Fruit fly (Drosophila melanogaster) Kc167 (cell line): ENCODE data around the gene mRpL28.

Source experiments
- insv ChIP-seq: fragments of >200 bp; optimal IDR thresholded peaks from 3 replicates; lab custom pipeline; 2018; ENCODE audit warnings: missing external identifiers
- psq ChIP-seq: fragments of >200 bp; optimal IDR thresholded peaks from 2 replicates; lab custom pipeline; 2017; ENCODE audit warnings: missing external identifiers

DNA sequence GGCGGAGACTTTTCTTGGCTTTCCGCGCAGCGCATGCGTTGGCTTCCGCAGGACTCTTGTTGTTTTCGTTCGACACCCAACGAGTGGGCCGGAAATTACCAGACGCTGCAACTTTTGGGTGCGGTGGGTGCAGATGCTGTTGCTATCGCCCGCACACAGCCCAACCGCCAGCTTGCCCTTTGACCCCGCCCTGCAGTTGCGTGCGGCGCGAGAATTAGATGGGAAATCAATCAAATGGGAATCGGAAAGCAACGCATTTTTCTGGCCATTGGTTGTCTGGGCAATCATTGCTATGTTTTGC, 31.6 kb downstream of the mRpL28 start:
- TF ChIP-seq psq (no peak), insv (lab: Kevin White, UChicago) (no peak)
